Worm (Caenorhabditis elegans) whole organism, L1 larva: ENCODE data around the gene sdc-3.

Experiments used
- C34B4.2 ChIP-seq: sonication (generic microtip); optimal IDR thresholded peaks from 2 replicates; lab custom pipeline; 2017; ENCODE audit warnings: mild to moderate bottlenecking, missing genetic modification characterization, missing compliant biosample characterization
- aly-2 ChIP-seq: fragments of 150-350 bp; optimal IDR thresholded peaks from 2 replicates; lab custom pipeline; 2014; ENCODE audit warnings: missing biosample characterization, missing genetic modification characterization
- ama-1 ChIP-seq: fragments of 150-350 bp; optimal IDR thresholded peaks from 2 replicates; lab custom pipeline; 2014
- blmp-1 ChIP-seq: fragments of 150-350 bp; optimal IDR thresholded peaks from 2 replicates; lab custom pipeline; 2014; ENCODE audit warnings: missing biosample characterization, missing genetic modification characterization
- ceh-8 ChIP-seq: fragments of 200-800 bp; sonication (Bioruptor generic); optimal IDR thresholded peaks from 2 replicates; lab custom pipeline; 2018; ENCODE audit warnings: mild to moderate bottlenecking, missing genetic modification characterization, moderate library complexity, missing compliant biosample characterization
- ceh-82 ChIP-seq, 3 experiments: fragments of 150-350 bp in 1 of 3; sonication (generic microtip) in 2 of 3; optimal IDR thresholded peaks; 2 replicates each; lab custom pipeline; 2014 to 2017; ENCODE audit warnings: missing biosample characterization in 3 of 3, missing genetic modification characterization in 3 of 3
- ceh-88 ChIP-seq: fragments of 200-800 bp; sonication (Bioruptor generic); IDR thresholded peaks from 2 replicates; pipeline ENCODE4 v1.3.6; 2022; ENCODE audit warnings: missing genetic modification characterization, missing compliant biosample characterization
- ces-1 ChIP-seq: fragments of 150-350 bp; optimal IDR thresholded peaks from 2 replicates; lab custom pipeline; 2014; ENCODE audit warnings: missing biosample characterization, missing genetic modification reagents, missing genetic modification characterization
- dpl-1 ChIP-seq, 3 experiments: fragments of 150-350 bp in 2 of 3; sonication (generic microtip) in 1 of 3; optimal IDR thresholded peaks; 2 replicates each; lab custom pipeline; 2014 to 2017; ENCODE audit warnings: missing biosample characterization in 3 of 3, missing genetic modification characterization in 3 of 3, missing genetic modification reagents in 3 of 3
- dsc-1 ChIP-seq: sonication (generic microtip); optimal IDR thresholded peaks from 2 replicates; lab custom pipeline; 2016; ENCODE audit warnings: mild to moderate bottlenecking, missing genetic modification characterization, missing compliant biosample characterization
- efl-1 ChIP-seq, 4 experiments: fragments of 150-350 bp; optimal IDR thresholded peaks in 3 of 4; peaks in 1 of 4; 1 replicate in 1 of 4; 2 replicates in 3 of 4; lab custom pipeline; 2014; ENCODE audit warnings: missing biosample characterization in 2 of 4, missing genetic modification characterization in 2 of 4, missing genetic modification reagents in 2 of 4
- elt-3 ChIP-seq, 6 experiments: fragments of 150-350 bp in 1 of 6; sonication (generic microtip); optimal IDR thresholded peaks; 2 replicates each; lab custom pipeline; 2017 to 2018; ENCODE audit warnings: missing biosample characterization in 6 of 6, missing genetic modification characterization in 6 of 6, inconsistent platforms in 1 of 6
- hlh-17 ChIP-seq: fragments of 200-800 bp; sonication (Bioruptor generic); optimal IDR thresholded peaks from 2 replicates; lab custom pipeline; 2018; ENCODE audit warnings: missing genetic modification characterization, mild to moderate bottlenecking, missing compliant biosample characterization, moderate library complexity, borderline replicate concordance
- hlh-4 ChIP-seq: sonication (generic microtip); optimal IDR thresholded peaks from 2 replicates; lab custom pipeline; 2016; ENCODE audit warnings: mild to moderate bottlenecking, missing genetic modification characterization, missing compliant biosample characterization
- irx-1 ChIP-seq: sonication (generic microtip); optimal IDR thresholded peaks from 2 replicates; lab custom pipeline; 2016; ENCODE audit warnings: missing genetic modification characterization, missing compliant biosample characterization
- isw-1 ChIP-seq: fragments of 200-800 bp; sonication (Bioruptor generic); IDR thresholded peaks from 2 replicates; pipeline ENCODE4 v1.3.6; 2022; ENCODE audit warnings: missing genetic modification characterization, missing compliant biosample characterization
- lin-14 ChIP-seq: fragments of 200-800 bp; sonication (Bioruptor generic); optimal IDR thresholded peaks from 2 replicates; lab custom pipeline; 2018; ENCODE audit warnings: mild to moderate bottlenecking, missing genetic modification characterization, moderate library complexity, missing compliant biosample characterization
- mab-9 ChIP-seq: fragments of 200-800 bp; sonication (Bioruptor generic); IDR thresholded peaks from 2 replicates; pipeline ENCODE4 v1.3.6; 2022; ENCODE audit warnings: missing genetic modification reagents, missing genetic modification characterization, missing compliant biosample characterization
- mdl-1 ChIP-seq, 2 experiments: fragments of 150-350 bp; optimal IDR thresholded peaks; 2 replicates each; lab custom pipeline; 2014 to 2017; ENCODE audit warnings: missing biosample characterization in 2 of 2, missing genetic modification characterization in 2 of 2, inconsistent platforms in 1 of 2
- mep-1 ChIP-seq: fragments of 150-350 bp; optimal IDR thresholded peaks from 2 replicates; lab custom pipeline; 2014; ENCODE audit warnings: missing biosample characterization, missing genetic modification characterization
- nhr-237 ChIP-seq: fragments of 150-350 bp; optimal IDR thresholded peaks from 2 replicates; lab custom pipeline; 2014; ENCODE audit warnings: missing biosample characterization, missing genetic modification characterization
- nhr-28 ChIP-seq: fragments of 150-350 bp; optimal IDR thresholded peaks from 2 replicates; lab custom pipeline; 2014; ENCODE audit warnings: missing biosample characterization, missing genetic modification characterization
- nhr-71 ChIP-seq: sonication (generic microtip); optimal IDR thresholded peaks from 2 replicates; lab custom pipeline; 2016; ENCODE audit warnings: mild to moderate bottlenecking, missing genetic modification characterization, moderate library complexity, missing compliant biosample characterization
- nhr-76 ChIP-seq: sonication (generic microtip); optimal IDR thresholded peaks from 2 replicates; lab custom pipeline; 2017; ENCODE audit warnings: missing biosample characterization, missing genetic modification characterization
- nhr-77 ChIP-seq: fragments of 150-350 bp; optimal IDR thresholded peaks from 2 replicates; lab custom pipeline; 2014; ENCODE audit warnings: missing biosample characterization, missing genetic modification characterization
- nhr-84 ChIP-seq: sonication (generic microtip); optimal IDR thresholded peaks from 2 replicates; lab custom pipeline; 2017; ENCODE audit warnings: missing biosample characterization, missing genetic modification characterization
- nhr-85 ChIP-seq: sonication (generic microtip); peaks from one replicate; lab custom pipeline; 2016; ENCODE audit warnings: missing genetic modification characterization, inconsistent platforms, missing compliant biosample characterization
- nhr-90 ChIP-seq: sonication (generic microtip); optimal IDR thresholded peaks from 2 replicates; lab custom pipeline; 2016; ENCODE audit warnings: mild to moderate bottlenecking, missing genetic modification characterization, missing compliant biosample characterization; ENCODE audit not compliant: poor library complexity
- pag-3 ChIP-seq: sonication (generic microtip); optimal IDR thresholded peaks from 2 replicates; lab custom pipeline; 2017; ENCODE audit warnings: missing genetic modification characterization, mild to moderate bottlenecking, missing compliant biosample characterization, antibody characterized with exemption, borderline replicate concordance; ENCODE audit not compliant: insufficient read depth
- tbx-2 ChIP-seq: sonication (generic microtip); optimal IDR thresholded peaks from 2 replicates; lab custom pipeline; 2016; ENCODE audit warnings: missing genetic modification characterization, missing compliant biosample characterization
- unc-130 ChIP-seq: fragments of 150-350 bp; optimal IDR thresholded peaks from 2 replicates; lab custom pipeline; 2017; ENCODE audit warnings: missing biosample characterization, missing genetic modification characterization, inconsistent platforms
- unc-30 ChIP-seq: sonication (generic microtip); optimal IDR thresholded peaks from 2 replicates; lab custom pipeline; 2017; ENCODE audit warnings: missing biosample characterization, missing genetic modification characterization
- unc-86 ChIP-seq: sonication (generic microtip); optimal IDR thresholded peaks from 2 replicates; lab custom pipeline; 2016; ENCODE audit warnings: missing genetic modification characterization, missing compliant biosample characterization
- unc-98 ChIP-seq: fragments of 200-800 bp; sonication (Bioruptor generic); IDR thresholded peaks from 2 replicates; pipeline ENCODE4 v1.3.6; 2022; ENCODE audit warnings: missing genetic modification characterization, missing compliant biosample characterization
- zag-1 ChIP-seq: fragments of 150-350 bp; optimal IDR thresholded peaks from 2 replicates; lab custom pipeline; 2014; ENCODE audit warnings: missing biosample characterization, missing genetic modification characterization
- ztf-11 ChIP-seq, 2 experiments: sonication (generic microtip); optimal IDR thresholded peaks; 2 replicates each; lab custom pipeline; 2016 to 2017; ENCODE audit warnings: missing genetic modification characterization in 2 of 2, missing biosample characterization in 1 of 2, missing compliant biosample characterization in 1 of 2
- ztf-4 ChIP-seq: fragments of 150-350 bp; optimal IDR thresholded peaks from 2 replicates; lab custom pipeline; 2014; ENCODE audit warnings: missing biosample characterization, missing genetic modification characterization

Gene sdc-3

DNA sequence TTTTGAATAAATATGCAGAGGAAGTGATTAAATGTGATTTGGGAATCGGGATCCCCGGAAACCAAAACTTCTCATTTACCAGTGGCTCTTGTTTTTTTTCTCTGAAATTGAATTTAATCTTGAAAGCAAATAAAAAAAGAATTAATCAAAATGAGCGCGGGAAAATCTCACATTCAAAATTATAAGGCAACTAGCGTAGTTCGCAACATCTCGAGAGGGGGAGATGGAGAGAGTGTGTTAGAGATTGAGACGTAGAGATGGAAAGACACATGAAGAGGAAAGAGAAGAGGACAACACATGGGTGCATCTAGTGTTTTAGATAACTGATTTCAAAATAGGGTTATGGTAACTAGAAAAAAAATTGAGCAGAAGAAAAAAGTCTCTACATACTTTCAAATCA lies at the start of gene sdc-3:
sdc-3 (minus strand) TSS at position 101 of the 400 bp plus-strand sequence.
- TF ChIP-seq unc-98 (GFP tag; lab: Robert Waterston, UW) (no peak), pag-3 (no peak), nhr-77 (tag; lab: Kevin White, UChicago) (no peak), ces-1 (no peak), unc-86 (tag; lab: Kevin White, UChicago) (no peak), isw-1 (GFP tag; lab: Robert Waterston, UW) (no peak), nhr-85 (tag; lab: Kevin White, UChicago) (peak; percentile 47), tbx-2 (no peak), efl-1 (optimal IDR thresholded peaks at IDR 0.05; lab: Kevin White, UChicago) (peak; percentile 1 to 39), efl-1 (GFP tag; optimal IDR thresholded peaks at IDR 0.05 in 1 of 2; lab: Kevin White, UChicago) (peak in 1 of 2 experiments; percentile 29), nhr-76 (tag; lab: Kevin White, UChicago) (no peak), ceh-88 (GFP tag; lab: Robert Waterston, UW) (no peak), dpl-1 (GFP tag; optimal IDR thresholded peaks at IDR 0.05; lab: Kevin White, UChicago) (peak in 2 of 3 experiments; percentile 14 to 46), irx-1 (no peak), blmp-1 (tag; lab: Kevin White, UChicago) (no peak), nhr-84 (tag; lab: Kevin White, UChicago) (no peak)

DNA sequence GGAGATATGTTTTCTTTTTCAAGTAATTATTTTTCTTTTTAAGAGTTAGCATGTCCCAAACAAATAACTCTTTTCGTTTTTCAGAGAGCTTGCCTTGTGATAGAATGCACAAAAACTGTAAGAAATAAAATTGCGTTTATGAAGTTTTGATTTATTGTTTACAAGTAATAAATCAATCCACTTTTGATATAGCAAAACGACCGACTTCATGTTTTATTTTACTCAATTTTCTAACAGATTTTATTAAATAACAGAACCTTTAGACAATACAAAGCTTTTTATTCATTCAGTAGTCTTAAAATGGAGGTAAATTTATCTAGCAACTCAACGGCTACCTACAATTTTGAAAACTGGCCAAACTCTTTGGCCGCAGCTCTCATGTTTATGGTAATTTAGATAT lies 46.7 kb upstream of the sdc-3 start, which contains the start of gene srx-78:
srx-78 (plus strand) TSS at position 301 of the 400 bp plus-strand sequence.
- TF ChIP-seq nhr-90 (tag; lab: Kevin White, UChicago) (no peak), nhr-77 (tag; lab: Kevin White, UChicago) (no peak), mab-9 (GFP tag; lab: Robert Waterston, UW) (no peak), dpl-1 (GFP tag; optimal IDR thresholded peaks at IDR 0.05; lab: Kevin White, UChicago) (no peak), ceh-82 (tag; optimal IDR thresholded peaks at IDR 0.05; lab: Kevin White, UChicago) (no peak), ama-1 (lab: Kevin White, UChicago) (no peak), unc-98 (GFP tag; lab: Robert Waterston, UW) (no peak), dsc-1 (tag; lab: Kevin White, UChicago) (no peak), ztf-11 (tag; optimal IDR thresholded peaks at IDR 0.05; lab: Kevin White, UChicago) (no peak), nhr-237 (tag; lab: Kevin White, UChicago) (no peak), nhr-28 (no peak)

DNA sequence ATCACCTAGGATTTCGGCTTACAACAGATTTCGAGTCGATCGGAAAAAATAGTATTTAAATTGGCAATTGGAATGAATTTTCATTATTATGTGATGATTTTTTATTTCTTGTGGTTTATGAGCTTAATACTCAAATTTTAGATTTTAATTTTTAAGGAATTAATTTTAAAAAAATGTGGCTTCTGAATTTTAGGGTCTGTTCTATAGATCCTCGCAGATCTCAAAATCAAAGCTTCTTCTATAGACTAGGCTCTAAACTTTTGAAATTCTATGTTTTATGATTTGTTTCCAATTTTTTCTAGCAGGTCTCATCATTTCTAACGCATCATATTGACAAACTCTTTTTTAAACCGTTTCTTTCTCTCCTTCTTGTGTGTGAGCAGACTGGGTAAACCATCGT lies 44.7 kb upstream of the sdc-3 start, which contains the start of gene txt-12:
txt-12 (plus strand) TSS at position 301 of the 400 bp plus-strand sequence.
- TF ChIP-seq isw-1 (GFP tag; lab: Robert Waterston, UW) (no peak), mep-1 (tag; lab: Kevin White, UChicago) (no peak), unc-130 (tag; lab: Kevin White, UChicago) (no peak), nhr-77 (tag; lab: Kevin White, UChicago) (peak; percentile 14), nhr-76 (tag; lab: Kevin White, UChicago) (no peak), elt-3 (tag; optimal IDR thresholded peaks at IDR 0.05; lab: Kevin White, UChicago) (no peak), zag-1 (no peak), dpl-1 (GFP tag; optimal IDR thresholded peaks at IDR 0.05; lab: Kevin White, UChicago) (no peak)

DNA sequence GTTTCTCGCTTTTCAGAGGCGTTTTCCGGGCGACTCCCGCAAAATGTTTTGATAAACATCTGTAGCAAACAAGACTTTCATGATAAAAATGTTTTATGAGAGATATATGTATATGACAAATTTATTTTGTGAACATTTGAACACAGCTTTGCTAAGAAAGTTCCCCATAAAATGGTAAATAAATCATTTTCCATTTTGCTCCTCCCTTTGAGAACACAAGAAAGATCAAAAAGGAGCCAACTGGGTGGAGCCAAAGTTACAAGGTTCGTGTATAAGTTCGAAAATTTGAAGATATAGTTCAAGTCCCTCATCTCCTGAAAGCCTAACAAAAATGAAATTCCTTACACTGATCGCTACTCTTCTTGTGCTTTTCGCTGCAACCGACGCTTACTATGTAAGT lies 42.5 kb upstream of the sdc-3 start, which contains the start of gene C01G10.17:
C01G10.17 (plus strand) TSS at position 301 of the 400 bp plus-strand sequence.
- TF ChIP-seq ztf-4 (tag; lab: Kevin White, UChicago) (no peak), unc-30 (no peak), ces-1 (no peak), lin-14 (GFP tag; lab: Kevin White, UChicago) (no peak), aly-2 (tag; lab: Kevin White, UChicago) (no peak), C34B4.2 (no peak), ztf-11 (tag; optimal IDR thresholded peaks at IDR 0.05; lab: Kevin White, UChicago) (no peak), hlh-17 (GFP tag; lab: Kevin White, UChicago) (no peak)

DNA sequence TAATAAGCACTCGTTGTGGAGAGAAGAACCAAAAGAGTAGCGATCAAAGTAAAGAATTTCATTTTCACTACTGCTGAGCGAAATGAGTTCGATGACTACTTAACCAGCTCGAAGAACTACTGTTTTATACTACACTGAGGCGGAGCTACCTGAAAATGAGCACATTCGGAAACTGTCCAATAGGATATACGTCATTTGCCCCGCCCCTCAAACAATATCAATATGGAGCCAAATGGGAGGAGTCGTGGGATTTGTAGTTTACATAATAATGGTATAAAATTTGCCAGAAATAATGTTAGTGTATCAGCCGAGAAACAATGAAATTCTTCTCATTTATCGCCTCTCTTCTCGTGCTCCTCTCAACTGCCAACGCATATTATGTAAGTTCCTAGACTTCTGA lies 41.4 kb upstream of the sdc-3 start, which contains the start of the genes C01G10.5 and C01G10.4:
C01G10.5 (minus strand) TSS at position 101 of the 400 bp plus-strand sequence.
C01G10.4 (plus strand) TSS at position 303 of the 400 bp plus-strand sequence.
- TF ChIP-seq efl-1 (optimal IDR thresholded peaks at IDR 0.05; lab: Kevin White, UChicago) (no peak), efl-1 (GFP tag; optimal IDR thresholded peaks at IDR 0.05 in 1 of 2; lab: Kevin White, UChicago) (peak in 1 of 2 experiments; percentile 13), mdl-1 (tag; optimal IDR thresholded peaks at IDR 0.05; lab: Kevin White, UChicago) (no peak), ceh-8 (no peak), irx-1 (no peak), unc-30 (no peak), nhr-71 (tag; lab: Kevin White, UChicago) (no peak), ceh-82 (tag; optimal IDR thresholded peaks at IDR 0.05; lab: Kevin White, UChicago) (no peak), hlh-4 (tag; lab: Kevin White, UChicago) (no peak)
